Fruit fly (Drosophila melanogaster): ENCODE measurements around the gene r-cup.

r-cup gene

dm6 chrX:21067908-21068307 is 42.2 kb upstream of the r-cup start (continued):
- TF ChIP-seq Blimp-1 (GFP tag; optimal IDR thresholded peaks at IDR 0.05) (no peak), CG7368 (GFP tag; optimal IDR thresholded peaks at IDR 0.05) (peak; percentile 8), topi (GFP tag; optimal IDR thresholded peaks at IDR 0.05) (no peak), eg (GFP tag; IDR thresholded peaks at IDR 0.05) (peak; percentile 49; the same call in 2 of the 3 replicates), Sox14 (GFP tag; optimal IDR thresholded peaks at IDR 0.05) (no peak), CG10669 (GFP tag; optimal IDR thresholded peaks at IDR 0.05) (peak; percentile 35), vri (GFP tag; optimal IDR thresholded peaks at IDR 0.05) (no peak), dac (GFP tag; optimal IDR thresholded peaks at IDR 0.05) (peak; percentile 32)

dm6 chrX:21067474-21067873 is 41.8 kb upstream of the r-cup start, which contains the start of gene CG32512:
Gene CG32512 (minus strand): TSS chrX:21067540.
- no peak for TF ChIP-seq CG32006 (GFP tag; optimal IDR thresholded peaks at IDR 0.05)
- TF ChIP-seq CG15336 (GFP tag; IDR thresholded peaks at IDR 0.05), result peak; percentile 12; the same call in 1 of the 2 replicates
- TF ChIP-seq CG6792 (GFP tag; optimal IDR thresholded peaks at IDR 0.05), result no peak
- TF ChIP-seq CG34406 (GFP tag; optimal IDR thresholded peaks at IDR 0.05), result no peak
- no peak for TF ChIP-seq CG4318 (GFP tag; optimal IDR thresholded peaks at IDR 0.05)
- no peak for TF ChIP-seq Hr38 (GFP tag; optimal IDR thresholded peaks at IDR 0.05)
- TF ChIP-seq CG31627 (GFP tag; optimal IDR thresholded peaks at IDR 0.05), result no peak
- peak; percentile 49 for TF ChIP-seq CG6163 (GFP tag; IDR thresholded peaks at IDR 0.05)
- no peak for TF ChIP-seq CG16779 (tag; optimal IDR thresholded peaks at IDR 0.05)
- TF ChIP-seq Hr39 (GFP tag; optimal IDR thresholded peaks at IDR 0.05), result peak; percentile 1
- TF ChIP-seq fkh (GFP tag; optimal IDR thresholded peaks at IDR 0.05), result no peak
- no peak for TF ChIP-seq CG10631 (GFP tag; optimal IDR thresholded peaks at IDR 0.05)
- TF ChIP-seq fd85E (GFP tag; optimal IDR thresholded peaks at IDR 0.05), result no peak
- TF ChIP-seq CG8632 (GFP tag; optimal IDR thresholded peaks at IDR 0.05), result no peak
- TF ChIP-seq vri (GFP tag; optimal IDR thresholded peaks at IDR 0.05), result peak; percentile 16
- TF ChIP-seq CG6276 (GFP tag; optimal IDR thresholded peaks at IDR 0.05), result no peak
- TF ChIP-seq CG9139 (GFP tag; optimal IDR thresholded peaks at IDR 0.05), result no peak
- no peak for TF ChIP-seq dac (GFP tag; optimal IDR thresholded peaks at IDR 0.05)
- TF ChIP-seq Ets96B (tag; optimal IDR thresholded peaks at IDR 0.05), result no peak
- TF ChIP-seq achi (GFP tag; optimal IDR thresholded peaks at IDR 0.05), result no peak
- no peak for TF ChIP-seq Met (GFP tag; optimal IDR thresholded peaks at IDR 0.05)
- TF ChIP-seq Eip75B (GFP tag; optimal IDR thresholded peaks at IDR 0.05), result no peak
- no peak for TF ChIP-seq CG8319 (GFP tag; optimal IDR thresholded peaks at IDR 0.05)
- no peak for TF ChIP-seq CG7368 (GFP tag; optimal IDR thresholded peaks at IDR 0.05)
- no peak for TF ChIP-seq net (GFP tag; optimal IDR thresholded peaks at IDR 0.05)
- peak; percentile 13; the same call in 1 of the 3 replicates for TF ChIP-seq CG8119 (GFP tag; IDR thresholded peaks at IDR 0.05)
- TF ChIP-seq CG11902 (GFP tag; optimal IDR thresholded peaks at IDR 0.05), result no peak
- TF ChIP-seq eg (GFP tag; IDR thresholded peaks at IDR 0.05), result peak; percentile 53; the same call in 1 of the 3 replicates

DNA sequence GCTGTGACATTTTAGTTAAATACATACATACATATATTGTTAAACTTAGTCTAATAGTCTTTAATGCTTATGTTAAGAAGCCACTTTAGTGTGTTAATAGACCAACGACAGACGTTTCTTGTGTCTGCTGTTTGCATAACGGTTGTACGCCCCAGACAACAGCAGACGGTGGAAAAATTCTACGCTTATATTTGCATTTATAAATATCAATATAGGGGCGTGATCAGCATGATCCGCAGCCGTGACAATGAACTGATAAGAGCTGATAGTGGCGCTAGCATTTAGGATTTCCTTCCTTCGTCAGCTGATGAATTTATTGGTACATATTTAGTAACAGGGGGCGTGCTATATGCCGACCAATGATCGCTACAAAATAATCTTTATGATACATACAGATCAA is 40.1 kb upstream of the r-cup start:
- TF ChIP-seq Gug (GFP tag; IDR thresholded peaks at IDR 0.05) (no peak), svp (GFP tag) (peak; percentile 38), spab (GFP tag; optimal IDR thresholded peaks at IDR 0.05) (no peak), fd59A (GFP tag; optimal IDR thresholded peaks at IDR 0.05) (no peak), CG9139 (GFP tag; optimal IDR thresholded peaks at IDR 0.05) (no peak), fkh (GFP tag; optimal IDR thresholded peaks at IDR 0.05) (peak; percentile 65), Eip78C (GFP tag) (peak; percentile 10)

- TF ChIP-seq CG11902 (GFP tag; optimal IDR thresholded peaks at IDR 0.05) (peak; percentile 92), CG10669 (GFP tag; optimal IDR thresholded peaks at IDR 0.05) (peak; percentile 85), CG8119 (GFP tag; IDR thresholded peaks at IDR 0.05) (peak; percentile 90), Sox102F (GFP tag; optimal IDR thresholded peaks at IDR 0.05) (peak; percentile 96), Hr4 (GFP tag; optimal IDR thresholded peaks at IDR 0.05) (peak; percentile 90), Hr38 (GFP tag; optimal IDR thresholded peaks at IDR 0.05) (peak; percentile 42), acj6 (GFP tag; optimal IDR thresholded peaks at IDR 0.05) (peak; percentile 93), CG32006 (GFP tag; optimal IDR thresholded peaks at IDR 0.05) (peak; percentile 82), dac (GFP tag; optimal IDR thresholded peaks at IDR 0.05) (peak; percentile 60), CG10631 (GFP tag; optimal IDR thresholded peaks at IDR 0.05) (peak; percentile 82), CG7368 (GFP tag; optimal IDR thresholded peaks at IDR 0.05) (peak; percentile 89), Hr39 (GFP tag; optimal IDR thresholded peaks at IDR 0.05) (peak; percentile 97), CG34406 (GFP tag; optimal IDR thresholded peaks at IDR 0.05) (peak; percentile 91), CG15336 (GFP tag; IDR thresholded peaks at IDR 0.05) (peak; percentile 91), Lpt (GFP tag; optimal IDR thresholded peaks at IDR 0.05) (peak; percentile 83), Ets96B (tag; optimal IDR thresholded peaks at IDR 0.05) (peak; percentile 75), CG31627 (GFP tag; optimal IDR thresholded peaks at IDR 0.05) (peak; percentile 98), CG6163 (GFP tag; IDR thresholded peaks at IDR 0.05) (peak; percentile 95), Ets21C (GFP tag; optimal IDR thresholded peaks at IDR 0.05) (peak; percentile 96), eg (GFP tag; IDR thresholded peaks at IDR 0.05) (peak; percentile 93), net (GFP tag; optimal IDR thresholded peaks at IDR 0.05) (peak; percentile 91), CG6276 (GFP tag; optimal IDR thresholded peaks at IDR 0.05) (peak; percentile 80), fkh (GFP tag; optimal IDR thresholded peaks at IDR 0.05) (peak; percentile 11), Sox14 (GFP tag; optimal IDR thresholded peaks at IDR 0.05) (peak; percentile 93), cyc (GFP tag; optimal IDR thresholded peaks at IDR 0.05) (peak; percentile 97), CG3032 (tag; optimal IDR thresholded peaks at IDR 0.05) (peak; percentile 75), achi (GFP tag; optimal IDR thresholded peaks at IDR 0.05) (peak; percentile 87)
Observed at dm6 chrX:21064927-21065326, 39.2 kb upstream of the r-cup start.

Measured in whole organism, prepupa.